Worm (Caenorhabditis elegans): ENCODE results near the gene ugt-10.

The ugt-10 gene

DNA sequence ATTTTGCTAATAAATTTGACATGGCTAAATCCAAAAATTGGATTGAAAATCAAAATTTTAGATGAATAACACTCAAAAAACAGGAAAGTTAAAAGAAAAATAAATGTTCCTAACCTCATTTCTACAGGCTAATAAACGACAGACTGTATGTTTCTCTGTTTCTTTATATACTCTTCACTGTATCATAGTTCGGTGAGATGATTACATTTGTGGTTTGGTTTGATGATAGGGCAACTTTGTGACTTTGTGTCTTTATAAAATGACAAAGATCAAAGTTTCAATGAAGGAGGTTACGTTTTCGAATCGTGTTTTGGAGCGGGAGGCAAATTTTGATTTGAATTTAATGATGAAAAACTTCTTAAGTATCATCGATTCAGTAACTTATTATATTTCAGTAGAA lies 10.4 kb downstream of the ugt-10 start, which contains the start of gene ugt-12:
TSS of gene ugt-12 (minus strand) at position 153 of the 400 bp plus-strand sequence.
- TF ChIP-seq ceh-28 (tag; optimal IDR thresholded peaks at IDR 0.05) (no peak), aly-2 (tag; optimal IDR thresholded peaks at IDR 0.05) (no peak), nhr-23 (tag; optimal IDR thresholded peaks at IDR 0.05) (peak; percentile 35), tbx-2 (tag; optimal IDR thresholded peaks at IDR 0.05) (no peak), snpc-4 (tag; optimal IDR thresholded peaks at IDR 0.05) (no peak), nhr-43 (tag; optimal IDR thresholded peaks at IDR 0.05; ENCODE audit: poor library complexity, severe bottlenecking) (no peak), mml-1 (tag; optimal IDR thresholded peaks at IDR 0.05) (no peak), unc-62 (GFP tag; optimal IDR thresholded peaks at IDR 0.05) (no peak), fkh-10 (GFP tag; optimal IDR thresholded peaks at IDR 0.05) (no peak), sea-2 (GFP tag; optimal IDR thresholded peaks at IDR 0.05) (no peak), nhr-12 (tag; optimal IDR thresholded peaks at IDR 0.05) (no peak), nhr-237 (tag; optimal IDR thresholded peaks at IDR 0.05) (no peak), ceh-9 (tag; optimal IDR thresholded peaks at IDR 0.05) (no peak), ztf-4 (tag; optimal IDR thresholded peaks at IDR 0.05) (no peak), lin-15B (tag; optimal IDR thresholded peaks at IDR 0.05) (no peak), skn-1 (tag; optimal IDR thresholded peaks at IDR 0.05) (no peak), fos-1 (tag; optimal IDR thresholded peaks at IDR 0.05) (no peak), ZK546.5 (tag; optimal IDR thresholded peaks at IDR 0.05) (no peak), nhr-28 (tag; optimal IDR thresholded peaks at IDR 0.05) (no peak), hmg-11 (tag; optimal IDR thresholded peaks at IDR 0.05) (no peak), unc-39 (tag; optimal IDR thresholded peaks at IDR 0.05) (no peak), pha-4 (tag; optimal IDR thresholded peaks at IDR 0.05) (peak; percentile 39), R02D3.7 (tag; optimal IDR thresholded peaks at IDR 0.05) (no peak), elt-1 (tag; optimal IDR thresholded peaks at IDR 0.05) (no peak), ceh-82 (tag; optimal IDR thresholded peaks at IDR 0.05) (no peak), nhr-11 (tag; optimal IDR thresholded peaks at IDR 0.05) (no peak), mdl-1 (tag; optimal IDR thresholded peaks at IDR 0.05) (no peak), pqm-1 (tag; optimal IDR thresholded peaks at IDR 0.05) (peak; percentile 43), elt-2 (tag; optimal IDR thresholded peaks at IDR 0.05) (peak; percentile 71)

DNA sequence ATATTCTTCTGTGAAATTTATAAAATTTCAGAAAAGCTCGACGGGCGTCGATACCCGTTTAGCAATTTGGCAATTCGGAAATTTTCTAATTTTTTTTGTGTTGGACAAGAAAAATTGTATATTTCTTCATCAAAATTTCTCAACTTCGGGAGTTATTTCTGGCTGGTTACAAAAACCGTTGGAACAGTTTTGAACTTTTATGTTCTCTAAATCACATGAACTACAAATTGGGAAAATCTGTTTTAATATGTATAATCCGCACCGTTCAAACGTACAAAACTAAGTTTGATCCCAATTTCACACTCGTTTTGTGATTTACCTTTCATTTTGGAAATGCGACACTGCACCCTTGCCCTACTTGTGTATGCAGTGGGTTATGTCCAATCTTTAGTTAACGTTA lies 14.5 kb downstream of the ugt-10 start, which contains the start of gene T19H12.3:
TSS of gene T19H12.3 (plus strand) at position 301 of the 400 bp plus-strand sequence.
- TF ChIP-seq sea-2 (GFP tag; optimal IDR thresholded peaks at IDR 0.05) (no peak), elt-3 (tag; optimal IDR thresholded peaks at IDR 0.05) (no peak), zag-1 (tag; optimal IDR thresholded peaks at IDR 0.05) (no peak), lsy-12 (tag; optimal IDR thresholded peaks at IDR 0.05) (no peak), ZK546.5 (tag; optimal IDR thresholded peaks at IDR 0.05) (no peak), hmg-11 (tag; optimal IDR thresholded peaks at IDR 0.05) (no peak), mml-1 (tag; optimal IDR thresholded peaks at IDR 0.05) (no peak), nhr-11 (tag; optimal IDR thresholded peaks at IDR 0.05) (no peak), R02D3.7 (tag; optimal IDR thresholded peaks at IDR 0.05) (no peak), aly-2 (tag; optimal IDR thresholded peaks at IDR 0.05) (no peak), egl-5 (tag; optimal IDR thresholded peaks at IDR 0.05) (no peak), ceh-28 (tag; optimal IDR thresholded peaks at IDR 0.05) (no peak), unc-39 (tag; optimal IDR thresholded peaks at IDR 0.05) (no peak), pha-4 (tag; optimal IDR thresholded peaks at IDR 0.05) (no peak), nhr-12 (tag; optimal IDR thresholded peaks at IDR 0.05) (no peak), ceh-82 (tag; optimal IDR thresholded peaks at IDR 0.05) (no peak), nhr-23 (tag; optimal IDR thresholded peaks at IDR 0.05) (no peak), nhr-67 (tag; optimal IDR thresholded peaks at IDR 0.05) (no peak), ama-1 (optimal IDR thresholded peaks at IDR 0.05) (no peak)

DNA sequence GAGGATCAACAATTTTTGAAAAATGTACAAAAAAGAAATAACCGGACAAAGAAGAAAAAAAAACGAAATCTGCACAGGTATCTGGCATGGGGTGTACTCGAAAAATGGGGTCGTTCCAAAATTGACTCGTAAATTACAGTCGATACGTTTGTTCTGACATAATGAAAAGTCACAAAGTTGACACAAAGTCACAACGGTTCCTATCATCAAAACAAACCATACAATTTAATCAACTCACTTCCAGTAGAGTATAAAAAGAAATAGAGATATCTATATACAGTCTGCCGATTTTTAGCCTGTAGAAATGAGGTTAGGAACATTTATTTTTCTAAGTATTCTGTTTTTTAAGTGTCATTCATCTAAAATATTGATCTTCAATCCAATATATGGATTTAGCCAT lies 15.4 kb downstream of the ugt-10 start, which contains the start of gene T19H12.12:
TSS of gene T19H12.12 (plus strand) at position 301 of the 400 bp plus-strand sequence.
- no peak for TF ChIP-seq jun-1 (tag; optimal IDR thresholded peaks at IDR 0.05)
- TF ChIP-seq ztf-4 (tag; optimal IDR thresholded peaks at IDR 0.05) = no peak
- no peak for TF ChIP-seq ama-1 (optimal IDR thresholded peaks at IDR 0.05)
- no peak for TF ChIP-seq daf-12 (tag; optimal IDR thresholded peaks at IDR 0.05)
- TF ChIP-seq ZK546.5 (tag; optimal IDR thresholded peaks at IDR 0.05) = no peak
- TF ChIP-seq mdl-1 (tag; optimal IDR thresholded peaks at IDR 0.05) = no peak

DNA sequence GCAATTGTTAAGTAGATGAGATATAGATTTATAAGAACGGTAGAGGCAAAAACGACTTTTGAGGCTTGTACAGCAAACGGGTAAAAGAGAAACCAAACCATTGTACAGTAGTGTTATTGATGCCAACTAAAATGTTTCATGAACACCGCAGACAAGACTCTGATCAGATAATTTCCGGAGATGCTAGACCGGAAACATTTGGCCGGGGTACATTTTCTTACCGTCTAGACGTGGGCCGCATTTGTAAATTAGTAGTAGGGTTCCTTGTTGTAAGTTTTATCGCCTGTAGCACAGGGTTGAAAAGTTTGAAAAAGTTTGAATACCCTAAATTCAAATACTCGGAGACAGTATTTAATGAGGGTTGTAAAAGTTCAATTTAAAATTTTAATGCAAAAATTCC lies 18.5 kb downstream of the ugt-10 start, which contains the start of gene str-32:
TSS of gene str-32 (minus strand) at position 101 of the 400 bp plus-strand sequence.
- no peak for TF ChIP-seq fos-1 (tag; optimal IDR thresholded peaks at IDR 0.05)
- no peak for TF ChIP-seq egl-27 (tag; optimal IDR thresholded peaks at IDR 0.05)
- no peak for TF ChIP-seq mml-1 (tag; optimal IDR thresholded peaks at IDR 0.05)
- TF ChIP-seq nhr-11 (tag; optimal IDR thresholded peaks at IDR 0.05) = no peak
- no peak for TF ChIP-seq fkh-10 (GFP tag; optimal IDR thresholded peaks at IDR 0.05)
- no peak for TF ChIP-seq pha-4 (tag; optimal IDR thresholded peaks at IDR 0.05)
- TF ChIP-seq tbx-2 (tag; optimal IDR thresholded peaks at IDR 0.05) = no peak
- TF ChIP-seq nhr-76 (tag; optimal IDR thresholded peaks at IDR 0.05) = no peak
- TF ChIP-seq egl-5 (tag; optimal IDR thresholded peaks at IDR 0.05) = no peak
- no peak for TF ChIP-seq fkh-2 (tag; optimal IDR thresholded peaks at IDR 0.05)
- TF ChIP-seq nhr-77 (tag; optimal IDR thresholded peaks at IDR 0.05) = no peak
- TF ChIP-seq lsy-12 (tag; optimal IDR thresholded peaks at IDR 0.05) = no peak
- TF ChIP-seq ztf-11 (tag; optimal IDR thresholded peaks at IDR 0.05) = no peak
- TF ChIP-seq ZK546.5 (tag; optimal IDR thresholded peaks at IDR 0.05) = no peak

Data from whole organism, L3 larva.